Fruit fly (Drosophila melanogaster) whole organism, embryonic: ENCODE data around the gene Tailor.

Experiments used
- Bteb2 ChIP-seq: fragments of 200-800 bp; sonication (Bioruptor generic); optimal IDR thresholded peaks from 2 replicates; lab custom pipeline; 2016; ENCODE audit warnings: missing biosample characterization, missing genetic modification characterization
- CG10147 ChIP-seq: fragments of 200-800 bp; sonication (Bioruptor generic); optimal IDR thresholded peaks from 2 replicates; lab custom pipeline; 2019; ENCODE audit warnings: missing biosample characterization, mild to moderate bottlenecking, missing genetic modification characterization, moderate library complexity
- CG10959 ChIP-seq: fragments of 200-800 bp; sonication (Bioruptor generic); IDR thresholded peaks from 2 replicates; pipeline ENCODE4 v1.3.6; 2022; ENCODE audit warnings: missing biosample characterization, missing genetic modification characterization
- CG10979 ChIP-seq: fragments of 200-800 bp; sonication (Bioruptor generic); optimal IDR thresholded peaks from 2 replicates; lab custom pipeline; 2018; ENCODE audit warnings: missing biosample characterization, mild to moderate bottlenecking, missing genetic modification characterization, moderate library complexity
- CG11247 ChIP-seq: fragments of 200-800 bp; sonication (Bioruptor generic); IDR thresholded peaks from 2 replicates; pipeline ENCODE4 v1.3.6; 2022; ENCODE audit warnings: missing biosample characterization, missing genetic modification characterization
- CG12219 ChIP-seq: fragments of 200-800 bp; sonication (Bioruptor generic); optimal IDR thresholded peaks from 3 replicates; lab custom pipeline; 2018; ENCODE audit warnings: missing biosample characterization, mild to moderate bottlenecking, missing genetic modification characterization
- CG12744 ChIP-seq: fragments of 200-800 bp; sonication (Bioruptor generic); optimal IDR thresholded peaks from 2 replicates; lab custom pipeline; 2016; ENCODE audit warnings: missing biosample characterization, missing genetic modification characterization
- CG30403 ChIP-seq: fragments of 200-800 bp; sonication (Bioruptor generic); optimal IDR thresholded peaks from 3 replicates; lab custom pipeline; 2016; ENCODE audit warnings: missing biosample characterization, missing genetic modification characterization
- CG3163 ChIP-seq: fragments of 200-800 bp; sonication (Bioruptor generic); optimal IDR thresholded peaks from 3 replicates; lab custom pipeline; 2016; ENCODE audit warnings: missing biosample characterization, missing genetic modification characterization
- CG32767 ChIP-seq: fragments of 200-800 bp; sonication (Bioruptor generic); IDR thresholded peaks from 2 replicates; pipeline ENCODE4 v1.3.6; 2022; ENCODE audit warnings: missing biosample characterization, missing genetic modification characterization
- CG3995 ChIP-seq: fragments of 200-800 bp; sonication (Bioruptor generic); optimal IDR thresholded peaks from 3 replicates; lab custom pipeline; 2016; ENCODE audit warnings: missing biosample characterization, missing genetic modification characterization
- CG4282 ChIP-seq: fragments of 200-800 bp; sonication (Bioruptor generic); optimal IDR thresholded peaks from 2 replicates; lab custom pipeline; 2016; ENCODE audit warnings: missing biosample characterization, missing genetic modification characterization
- CG4617 ChIP-seq: fragments of 200-800 bp; sonication (Bioruptor generic); optimal IDR thresholded peaks from 3 replicates; lab custom pipeline; 2016; ENCODE audit warnings: missing biosample characterization, missing genetic modification characterization, borderline replicate concordance
- CG6683 ChIP-seq: fragments of 200-800 bp; sonication (Bioruptor generic); optimal IDR thresholded peaks from 2 replicates; lab custom pipeline; 2017; ENCODE audit warnings: missing biosample characterization, mild to moderate bottlenecking, missing genetic modification characterization, missing genetic modification reagents
- CG6689 ChIP-seq: fragments of 200-800 bp; sonication (Bioruptor generic); IDR thresholded peaks from 2 replicates; pipeline ENCODE4 v1.3.6; 2022; ENCODE audit warnings: missing biosample characterization, missing genetic modification characterization
- CG6854 ChIP-seq: fragments of 200-800 bp; sonication (Bioruptor generic); optimal IDR thresholded peaks from 3 replicates; lab custom pipeline; 2017; ENCODE audit warnings: missing biosample characterization, mild to moderate bottlenecking, missing genetic modification characterization
- CG7745 ChIP-seq: fragments of 200-800 bp; sonication (Bioruptor generic); optimal IDR thresholded peaks from 2 replicates; lab custom pipeline; 2018; ENCODE audit warnings: missing biosample characterization, mild to moderate bottlenecking, missing genetic modification characterization, moderate library complexity
- CG7839 ChIP-seq: fragments of 200-800 bp; sonication (Bioruptor generic); optimal IDR thresholded peaks from 3 replicates; lab custom pipeline; 2018; ENCODE audit warnings: missing biosample characterization, mild to moderate bottlenecking, missing genetic modification characterization, moderate library complexity
- CG8089 ChIP-seq: fragments of 200-800 bp; sonication (Bioruptor generic); optimal IDR thresholded peaks from 3 replicates; lab custom pipeline; 2016; ENCODE audit warnings: missing biosample characterization, missing genetic modification characterization
- CG8281 ChIP-seq: fragments of 200-800 bp; sonication (Bioruptor generic); optimal IDR thresholded peaks from 2 replicates; lab custom pipeline; 2018; ENCODE audit warnings: missing biosample characterization, mild to moderate bottlenecking, missing genetic modification characterization, moderate library complexity
- CG8359 ChIP-seq: fragments of 200-800 bp; sonication (Bioruptor generic); optimal IDR thresholded peaks from 2 replicates; lab custom pipeline; 2017; ENCODE audit warnings: missing biosample characterization, mild to moderate bottlenecking, missing genetic modification characterization, borderline replicate concordance
- D ChIP-seq, 2 experiments: fragments of 200-800 bp in 1 of 2; fragments of >200 bp in 1 of 2; sonication (Bioruptor generic) in 1 of 2; optimal IDR thresholded peaks; 2 replicates in 1 of 2; 3 replicates in 1 of 2; lab custom pipeline; 2017; ENCODE audit warnings: mild to moderate bottlenecking in 1 of 2, missing biosample characterization in 1 of 2, missing genetic modification characterization in 1 of 2, missing genetic modification reagents in 1 of 2
- Dip3 ChIP-seq: fragments of 200-800 bp; sonication (Bioruptor generic); optimal IDR thresholded peaks from 3 replicates; lab custom pipeline; 2016; ENCODE audit warnings: missing biosample characterization, missing genetic modification characterization
- Fer2 ChIP-seq: fragments of 200-800 bp; sonication (Bioruptor generic); optimal IDR thresholded peaks from 2 replicates; lab custom pipeline; 2018; ENCODE audit warnings: missing biosample characterization, mild to moderate bottlenecking, missing genetic modification characterization, moderate library complexity
- Max ChIP-seq: fragments of 200-800 bp; sonication (Bioruptor generic); optimal IDR thresholded peaks from 2 replicates; lab custom pipeline; 2016; ENCODE audit warnings: missing biosample characterization, mild to moderate bottlenecking, missing genetic modification characterization
- Med ChIP-seq: fragments of 200-800 bp; sonication (Bioruptor generic); peaks from one replicate; lab custom pipeline; 2016; ENCODE audit warnings: missing biosample characterization, missing genetic modification characterization, mild to moderate bottlenecking, inconsistent platforms, moderate library complexity
- Myb ChIP-seq: fragments of 200-800 bp; sonication (Bioruptor generic); optimal IDR thresholded peaks from 2 replicates; lab custom pipeline; 2016; ENCODE audit warnings: missing biosample characterization, missing genetic modification characterization
- NC2β ChIP-seq: fragments of 200-800 bp; sonication (Bioruptor generic); optimal IDR thresholded peaks from 2 replicates; lab custom pipeline; 2016; ENCODE audit warnings: missing biosample characterization, missing genetic modification characterization
- Sry-β ChIP-seq: fragments of 200-800 bp; sonication (Bioruptor generic); optimal IDR thresholded peaks from 2 replicates; lab custom pipeline; 2018; ENCODE audit warnings: missing biosample characterization, mild to moderate bottlenecking, missing genetic modification characterization, moderate library complexity
- Vsx1 ChIP-seq: fragments of 200-800 bp; sonication (Bioruptor generic); optimal IDR thresholded peaks from 2 replicates; lab custom pipeline; 2017; ENCODE audit warnings: missing biosample characterization, mild to moderate bottlenecking, missing genetic modification characterization, missing genetic modification reagents
- ara ChIP-seq: fragments of 200-800 bp; sonication (Bioruptor generic); IDR thresholded peaks from 2 replicates; pipeline ENCODE4 v1.3.6; 2022; ENCODE audit warnings: missing biosample characterization, missing genetic modification characterization
- br ChIP-seq: fragments of >200 bp; optimal IDR thresholded peaks from 2 replicates; lab custom pipeline; 2017
- crc ChIP-seq: fragments of 200-800 bp; sonication (Bioruptor generic); optimal IDR thresholded peaks from 2 replicates; lab custom pipeline; 2016; ENCODE audit warnings: missing biosample characterization, missing genetic modification characterization
- dm ChIP-seq: fragments of 200-800 bp; sonication (Bioruptor generic); optimal IDR thresholded peaks from 3 replicates; lab custom pipeline; 2016; ENCODE audit warnings: missing biosample characterization, missing genetic modification characterization
- esg ChIP-seq: fragments of 200-800 bp; sonication (Bioruptor generic); conservative IDR thresholded peaks from 2 replicates; pipeline ENCODE4 v1.3.6; 2022; ENCODE audit warnings: missing biosample characterization, missing genetic modification characterization
- gem ChIP-seq: fragments of 200-800 bp; sonication (Bioruptor generic); optimal IDR thresholded peaks from 2 replicates; lab custom pipeline; 2019; ENCODE audit warnings: missing biosample characterization, mild to moderate bottlenecking, missing genetic modification characterization, moderate library complexity
- jing ChIP-seq: fragments of 200-800 bp; sonication (Bioruptor generic); optimal IDR thresholded peaks from 2 replicates; lab custom pipeline; 2018; ENCODE audit warnings: missing biosample characterization, mild to moderate bottlenecking, missing genetic modification characterization
- klu ChIP-seq: fragments of 200-800 bp; sonication (Bioruptor generic); IDR thresholded peaks from 2 replicates; pipeline ENCODE4 v1.3.6; 2022; ENCODE audit warnings: missing biosample characterization, missing genetic modification characterization
- lola ChIP-seq, 3 experiments: fragments of >200 bp in 2 of 3; fragments of 200-800 bp in 1 of 3; sonication (Bioruptor generic) in 1 of 3; optimal IDR thresholded peaks; 2 replicates each; lab custom pipeline; 2017 to 2019; ENCODE audit warnings: missing biosample characterization in 3 of 3, missing genetic modification characterization in 3 of 3, mild to moderate bottlenecking in 1 of 3, moderate library complexity in 1 of 3
- nerfin-2 ChIP-seq: fragments of 200-800 bp; sonication (Bioruptor generic); IDR thresholded peaks from 2 replicates; pipeline ENCODE4 v1.3.6; 2022; ENCODE audit warnings: missing biosample characterization, missing genetic modification characterization; ENCODE audit not compliant: partially characterized antibody
- org-1 ChIP-seq: fragments of 200-800 bp; sonication (Bioruptor generic); optimal IDR thresholded peaks from 2 replicates; lab custom pipeline; 2017; ENCODE audit warnings: missing biosample characterization, missing genetic modification characterization
- pita ChIP-seq: fragments of 200-800 bp; sonication (Bioruptor generic); optimal IDR thresholded peaks from 2 replicates; lab custom pipeline; 2017; ENCODE audit warnings: missing biosample characterization, mild to moderate bottlenecking, missing genetic modification characterization
- pros ChIP-seq: fragments of 200-800 bp; sonication (Bioruptor generic); optimal IDR thresholded peaks from 3 replicates; lab custom pipeline; 2019; ENCODE audit warnings: missing biosample characterization, mild to moderate bottlenecking, missing genetic modification characterization, moderate library complexity
- ranshi ChIP-seq: fragments of 200-800 bp; sonication (Bioruptor generic); IDR thresholded peaks from 2 replicates; pipeline ENCODE4 v1.3.6; 2022; ENCODE audit warnings: missing biosample characterization, missing genetic modification characterization
- row ChIP-seq: fragments of 200-800 bp; sonication (Bioruptor generic); IDR thresholded peaks from 3 replicates; pipeline ENCODE4 v1.3.6; 2022; ENCODE audit warnings: missing biosample characterization, missing genetic modification characterization
- scrt ChIP-seq: fragments of 200-800 bp; sonication (Bioruptor generic); optimal IDR thresholded peaks from 2 replicates; lab custom pipeline; 2018; ENCODE audit warnings: missing biosample characterization, mild to moderate bottlenecking, missing genetic modification characterization, moderate library complexity
- seq ChIP-seq: fragments of 200-800 bp; sonication (Bioruptor generic); IDR thresholded peaks from 2 replicates; pipeline ENCODE4 v1.3.6; 2022; ENCODE audit warnings: missing biosample characterization, missing genetic modification characterization
- stc ChIP-seq: fragments of 200-800 bp; sonication (Bioruptor generic); IDR thresholded peaks from 2 replicates; pipeline ENCODE4 v1.3.6; 2022; ENCODE audit warnings: missing biosample characterization, missing genetic modification characterization
- tin ChIP-seq: fragments of 200-800 bp; sonication (Bioruptor generic); optimal IDR thresholded peaks from 3 replicates; lab custom pipeline; 2016; ENCODE audit warnings: missing biosample characterization, missing genetic modification characterization
- tll ChIP-seq, 2 experiments: fragments of 200-800 bp in 1 of 2; fragments of >200 bp in 1 of 2; sonication (Bioruptor generic) in 1 of 2; optimal IDR thresholded peaks; 2 replicates each; lab custom pipeline; 2017 to 2019; ENCODE audit warnings: missing biosample characterization in 2 of 2, missing genetic modification characterization in 2 of 2, mild to moderate bottlenecking in 1 of 2, moderate library complexity in 1 of 2
- zfh1 ChIP-seq: fragments of 200-800 bp; sonication (Bioruptor generic); IDR thresholded peaks from 3 replicates; pipeline ENCODE4 v1.3.6; 2022; ENCODE audit warnings: missing biosample characterization, missing genetic modification characterization

Gene Tailor

dm6 chr3R:7085455-7085854 is 428 bp downstream of the Tailor start (continued):
- TF ChIP-seq tll (GFP tag; optimal IDR thresholded peaks at IDR 0.05; lab: Kevin White, UChicago) (no peak), row (GFP tag; lab: Robert Waterston, UW) (0 out of 3 replicates have a peak, but pooled peaks have one; percentile 27), org-1 (GFP tag; lab: Kevin White, UChicago) (no peak), dm (GFP tag; lab: Kevin White, UChicago) (no peak), CG7839 (tag; lab: Kevin White, UChicago) (no peak), ranshi (GFP tag; lab: Robert Waterston, UW) (peak; percentile 39; the same call in 1 of the 2 replicates), CG10959 (GFP tag; lab: Robert Waterston, UW) (no peak), CG10147 (no peak), CG3995 (GFP tag; lab: Kevin White, UChicago) (peak; percentile 67), nerfin-2 (no peak), CG32767 (GFP tag; lab: Robert Waterston, UW) (peak; percentile 41; the same call in 1 of the 2 replicates), br (lab: Kevin White, UChicago) (no peak), jing (no peak), Fer2 (tag; lab: Kevin White, UChicago) (no peak), CG3163 (GFP tag; lab: Kevin White, UChicago) (no peak), CG30403 (GFP tag; lab: Kevin White, UChicago) (no peak), klu (GFP tag; lab: Robert Waterston, UW) (no peak), CG6854 (GFP tag; lab: Kevin White, UChicago) (no peak), lola (GFP tag; optimal IDR thresholded peaks at IDR 0.05; lab: Kevin White, UChicago) (no peak), Bteb2 (GFP tag; lab: Kevin White, UChicago) (no peak), Med (GFP tag; lab: Kevin White, UChicago) (no peak), pros (no peak), D (optimal IDR thresholded peaks at IDR 0.05; lab: Kevin White, UChicago) (no peak), D (GFP tag; optimal IDR thresholded peaks at IDR 0.05; lab: Kevin White, UChicago) (no peak), CG4282 (GFP tag; lab: Kevin White, UChicago) (no peak), zfh1 (peak; percentile 5; the same call in 1 of the 3 replicates), CG6689 (GFP tag; lab: Robert Waterston, UW) (no peak), CG11247 (GFP tag; lab: Robert Waterston, UW) (no peak), NC2β (no peak), Sry-β (no peak), seq (no peak), pita (no peak), Max (GFP tag; lab: Kevin White, UChicago) (no peak), Myb (peak; percentile 80), CG8089 (GFP tag; lab: Kevin White, UChicago) (no peak), CG4617 (peak; percentile 24), scrt (GFP tag; lab: Kevin White, UChicago) (peak; percentile 21), CG7745 (tag; lab: Kevin White, UChicago) (no peak), Vsx1 (no peak), esg (GFP tag; lab: Robert Waterston, UW) (no peak), CG6683 (GFP tag; lab: Kevin White, UChicago) (no peak), CG8281 (tag; lab: Kevin White, UChicago) (no peak), CG12744 (GFP tag; lab: Kevin White, UChicago) (no peak), Dip3 (GFP tag; lab: Kevin White, UChicago) (no peak), tin (GFP tag; lab: Kevin White, UChicago) (no peak), CG8359 (GFP tag; lab: Kevin White, UChicago) (no peak), CG12219 (GFP tag; lab: Kevin White, UChicago) (no peak), CG10979 (tag; lab: Kevin White, UChicago) (no peak), gem (no peak), ara (0 out of 2 replicates have a peak, but pooled peaks have one; percentile 14), stc (GFP tag; lab: Robert Waterston, UW) (no peak), crc (no peak)
